Worm (Caenorhabditis elegans) whole organism, L4/young adult: Measurements from ENCODE around the gene F07C3.16.

Source experiments
- W03F9.2 ChIP-seq: fragments of 150-350 bp; optimal IDR thresholded peaks from 2 replicates; lab custom pipeline; 2014; ENCODE audit warnings: missing biosample characterization, missing genetic modification characterization
- dao-5 ChIP-seq: sonication (generic microtip); optimal IDR thresholded peaks from 2 replicates; lab custom pipeline; 2016; ENCODE audit warnings: missing genotype, missing genetic modification characterization, moderate library complexity, missing compliant biosample characterization
- him-1 ChIP-seq: sonication (generic microtip); optimal IDR thresholded peaks from 2 replicates; lab custom pipeline; 2016; ENCODE audit warnings: missing genotype, missing genetic modification reagents, missing genetic modification characterization, missing compliant biosample characterization

Gene F07C3.16

ce11 chrV:9208878-9209277, 48.5 kb downstream of the F07C3.16 start:
- no peak for TF ChIP-seq dao-5
- TF ChIP-seq him-1 (tag; lab: Kevin White, UChicago): no peak
- TF ChIP-seq W03F9.2: no peak

ce11 chrV:9207377-9207776, 50.0 kb downstream of the F07C3.16 start, which contains the start of gene inx-10:
TSS of gene inx-10 (minus strand) at chrV:9207477.
- TF ChIP-seq him-1 (tag; lab: Kevin White, UChicago) (no peak), dao-5 (no peak), W03F9.2 (no peak)
